Worm (Caenorhabditis elegans) whole organism, late embryonic: Measurements from ENCODE around the gene B0507.1.
A peak's percentile ranks its signal among the peaks of the same experiment; 100 is the strongest.

Source experiments
- C38D4.7 ChIP-seq: fragments of 200-800 bp; sonication (Bioruptor generic); optimal IDR thresholded peaks from 2 replicates; lab custom pipeline; 2018; ENCODE audit warnings: mild to moderate bottlenecking, missing genetic modification characterization, moderate library complexity, missing compliant biosample characterization
- K09A11.1 ChIP-seq: sonication (generic microtip); optimal IDR thresholded peaks from 2 replicates; lab custom pipeline; 2017; ENCODE audit warnings: antibody characterized with exemption, mild to moderate bottlenecking, missing genetic modification characterization, missing compliant biosample characterization; ENCODE audit not compliant: insufficient read depth
- ahr-1 ChIP-seq: sonication (generic microtip); optimal IDR thresholded peaks from 2 replicates; lab custom pipeline; 2016; ENCODE audit warnings: missing genetic modification characterization, missing compliant biosample characterization
- ama-1 ChIP-seq: fragments of 150-350 bp; optimal IDR thresholded peaks from 2 replicates; lab custom pipeline; 2014
- ceh-19 ChIP-seq: fragments of 200-800 bp; sonication (Bioruptor generic); optimal IDR thresholded peaks from 2 replicates; lab custom pipeline; 2018; ENCODE audit warnings: mild to moderate bottlenecking, missing genetic modification characterization, missing compliant biosample characterization
- ceh-24 ChIP-seq: sonication (generic microtip); optimal IDR thresholded peaks from 2 replicates; lab custom pipeline; 2016; ENCODE audit warnings: mild to moderate bottlenecking, missing genetic modification characterization, missing compliant biosample characterization
- ceh-31 ChIP-seq: sonication (generic microtip); optimal IDR thresholded peaks from 2 replicates; lab custom pipeline; 2016; ENCODE audit warnings: missing genetic modification characterization, missing compliant biosample characterization
- ceh-48 ChIP-seq: sonication (generic microtip); optimal IDR thresholded peaks from 2 replicates; lab custom pipeline; 2016; ENCODE audit warnings: missing genetic modification characterization, inconsistent platforms, missing compliant biosample characterization
- che-1 ChIP-seq: sonication (generic microtip); optimal IDR thresholded peaks from 2 replicates; lab custom pipeline; 2016; ENCODE audit warnings: mild to moderate bottlenecking, missing genetic modification characterization, missing compliant biosample characterization
- dve-1 ChIP-seq: sonication (generic microtip); optimal IDR thresholded peaks from 2 replicates; lab custom pipeline; 2017; ENCODE audit warnings: antibody characterized with exemption, mild to moderate bottlenecking, missing genetic modification characterization, missing compliant biosample characterization
- elt-2 ChIP-seq: sonication (generic microtip); optimal IDR thresholded peaks from 2 replicates; lab custom pipeline; 2016; ENCODE audit warnings: missing genetic modification reagents, missing genetic modification characterization, missing compliant biosample characterization
- elt-4 ChIP-seq: sonication (generic microtip); optimal IDR thresholded peaks from 2 replicates; lab custom pipeline; 2016; ENCODE audit warnings: missing genetic modification characterization, missing compliant biosample characterization
- ets-4 ChIP-seq: sonication (generic microtip); optimal IDR thresholded peaks from 2 replicates; lab custom pipeline; 2016; ENCODE audit warnings: missing genetic modification characterization, missing compliant biosample characterization
- fax-1 ChIP-seq: sonication (generic microtip); optimal IDR thresholded peaks from 2 replicates; lab custom pipeline; 2016; ENCODE audit warnings: missing genotype, missing genetic modification characterization, missing compliant biosample characterization
- fkh-10 ChIP-seq: fragments of 150-350 bp; optimal IDR thresholded peaks from 2 replicates; lab custom pipeline; 2014; ENCODE audit warnings: missing biosample characterization, missing genetic modification reagents, missing genetic modification characterization
- hlh-15 ChIP-seq: sonication (generic microtip); optimal IDR thresholded peaks from 2 replicates; lab custom pipeline; 2016; ENCODE audit warnings: missing genetic modification characterization, missing compliant biosample characterization
- hlh-30 ChIP-seq: sonication (generic microtip); optimal IDR thresholded peaks from 2 replicates; lab custom pipeline; 2017; ENCODE audit warnings: antibody characterized with exemption, missing genetic modification characterization, missing compliant biosample characterization; ENCODE audit not compliant: insufficient read depth
- hlh-8 ChIP-seq: sonication (generic microtip); optimal IDR thresholded peaks from 2 replicates; lab custom pipeline; 2016; ENCODE audit warnings: missing genotype, missing genetic modification characterization, missing compliant biosample characterization
- lin-11 ChIP-seq: fragments of 200-800 bp; sonication (Bioruptor generic); optimal IDR thresholded peaks from 2 replicates; lab custom pipeline; 2018; ENCODE audit warnings: mild to moderate bottlenecking, missing genetic modification characterization, missing compliant biosample characterization
- madf-2 ChIP-seq: sonication (generic microtip); optimal IDR thresholded peaks from 2 replicates; lab custom pipeline; 2017; ENCODE audit warnings: missing genetic modification characterization, missing compliant biosample characterization
- nhr-232 ChIP-seq: sonication (generic microtip); optimal IDR thresholded peaks from 2 replicates; lab custom pipeline; 2016; ENCODE audit warnings: missing genetic modification characterization, missing compliant biosample characterization
- npax-4 ChIP-seq: sonication (generic microtip); optimal IDR thresholded peaks from 2 replicates; lab custom pipeline; 2016; ENCODE audit warnings: missing genetic modification characterization, missing compliant biosample characterization
- odd-2 ChIP-seq: sonication (generic microtip); optimal IDR thresholded peaks from 2 replicates; lab custom pipeline; 2017; ENCODE audit warnings: antibody characterized with exemption, mild to moderate bottlenecking, missing genetic modification characterization, missing compliant biosample characterization
- pag-3 ChIP-seq: sonication (generic microtip); optimal IDR thresholded peaks from 2 replicates; lab custom pipeline; 2016; ENCODE audit warnings: missing compliant biosample characterization, missing genetic modification characterization, borderline replicate concordance
- pax-1 ChIP-seq: fragments of 150-350 bp; optimal IDR thresholded peaks from 2 replicates; lab custom pipeline; 2014; ENCODE audit warnings: missing biosample characterization, missing genetic modification characterization
- pha-2 ChIP-seq: sonication (generic microtip); optimal IDR thresholded peaks from 2 replicates; lab custom pipeline; 2017; ENCODE audit warnings: mild to moderate bottlenecking, missing genetic modification characterization, missing compliant biosample characterization
- rnt-1 ChIP-seq: sonication (generic microtip); optimal IDR thresholded peaks from 2 replicates; lab custom pipeline; 2016; ENCODE audit warnings: missing genetic modification characterization, missing compliant biosample characterization
- sdc-2 ChIP-seq: sonication (generic microtip); optimal IDR thresholded peaks from 2 replicates; lab custom pipeline; 2016; ENCODE audit warnings: missing genotype, missing genetic modification characterization, missing compliant biosample characterization
- syd-9 ChIP-seq: sonication (generic microtip); optimal IDR thresholded peaks from 2 replicates; lab custom pipeline; 2016; ENCODE audit warnings: mild to moderate bottlenecking, missing genetic modification characterization, moderate library complexity, missing compliant biosample characterization
- tbx-2 ChIP-seq: sonication (generic microtip); optimal IDR thresholded peaks from 2 replicates; lab custom pipeline; 2016; ENCODE audit warnings: missing genetic modification characterization, missing compliant biosample characterization
- unc-3 ChIP-seq, 2 experiments: fragments of 200-800 bp in 1 of 2; sonication (Bioruptor generic) in 1 of 2; sonication (generic microtip) in 1 of 2; conservative IDR thresholded peaks in 1 of 2; optimal IDR thresholded peaks in 1 of 2; 2 replicates each; pipeline versions ENCODE4 v1.3.6 to Lab custom; 2016 to 2022; ENCODE audit warnings: missing compliant biosample characterization in 2 of 2, missing genetic modification characterization in 2 of 2, missing genetic modification reagents in 1 of 2
- unc-42 ChIP-seq: sonication (generic microtip); optimal IDR thresholded peaks from 2 replicates; lab custom pipeline; 2016; ENCODE audit warnings: missing genotype, missing genetic modification characterization, missing compliant biosample characterization
- unc-55 ChIP-seq: sonication (generic microtip); optimal IDR thresholded peaks from 2 replicates; lab custom pipeline; 2017; ENCODE audit warnings: missing biosample characterization, missing genetic modification reagents, missing genetic modification characterization

Gene B0507.1

DNA sequence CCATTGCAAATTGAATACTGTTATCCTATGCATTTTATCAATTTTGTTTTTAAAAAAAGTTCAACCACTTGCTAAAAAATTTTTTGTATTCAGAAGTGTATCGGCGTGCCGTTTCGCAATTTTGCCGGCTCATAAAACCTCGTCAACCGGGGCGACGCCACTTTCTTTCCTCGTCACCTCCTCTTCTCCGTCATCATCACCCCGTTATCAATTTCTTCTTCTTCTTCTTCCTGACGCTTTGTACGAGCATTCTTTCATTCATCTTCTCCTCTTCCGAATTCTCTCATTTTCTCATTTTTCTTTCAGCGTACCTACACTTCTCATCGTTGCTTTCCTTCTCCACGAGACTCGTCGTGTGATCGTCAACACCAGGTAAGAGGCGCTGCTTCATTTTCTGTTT, 9.9 kb downstream of the B0507.1 start, which contains the start of gene sup-37:
sup-37 (plus strand) TSS at position 301 of the 400 bp plus-strand sequence.
- TF ChIP-seq pax-1 (no peak), fkh-10 (GFP tag; lab: Kevin White, UChicago) (no peak), C38D4.7 (GFP tag; lab: Kevin White, UChicago) (no peak), madf-2 (tag; lab: Kevin White, UChicago) (no peak), tbx-2 (no peak), nhr-232 (tag; lab: Kevin White, UChicago) (no peak), hlh-15 (tag; lab: Kevin White, UChicago) (no peak), pag-3 (tag; lab: Kevin White, UChicago) (no peak), ets-4 (tag; lab: Kevin White, UChicago) (no peak), unc-3 (GFP tag; conservative IDR thresholded peaks at IDR 0.05; lab: Robert Waterston, UW) (no peak), unc-3 (tag; optimal IDR thresholded peaks at IDR 0.05; lab: Kevin White, UChicago) (no peak)

ce11 chrV:8789345-8789744, 13.0 kb downstream of the B0507.1 start:
- no peak for TF ChIP-seq K09A11.1 (tag; lab: Kevin White, UChicago)
- no peak for TF ChIP-seq dve-1
- no peak for TF ChIP-seq ceh-19 (GFP tag; lab: Kevin White, UChicago)
- TF ChIP-seq pha-2 (tag; lab: Kevin White, UChicago) = no peak
- no peak for TF ChIP-seq lin-11 (tag; lab: Kevin White, UChicago)
- no peak for TF ChIP-seq unc-3 (GFP tag; conservative IDR thresholded peaks at IDR 0.05; lab: Robert Waterston, UW)
- TF ChIP-seq unc-3 (tag; optimal IDR thresholded peaks at IDR 0.05; lab: Kevin White, UChicago) = no peak
- no peak for TF ChIP-seq ahr-1 (tag; lab: Kevin White, UChicago)
- TF ChIP-seq fax-1 (tag; lab: Kevin White, UChicago) = no peak
- TF ChIP-seq sdc-2 (tag; lab: Kevin White, UChicago) = no peak
- TF ChIP-seq elt-4 (tag; lab: Kevin White, UChicago) = no peak

ce11 chrV:8792814-8793213, 16.4 kb downstream of the B0507.1 start:
- peak; percentile 42 for TF ChIP-seq ama-1 (lab: Kevin White, UChicago)
- TF ChIP-seq npax-4 = no peak

ce11 chrV:8795499-8795898, 19.1 kb downstream of the B0507.1 start:
- no peak for TF ChIP-seq C38D4.7 (GFP tag; lab: Kevin White, UChicago)
- TF ChIP-seq elt-2 = peak; percentile 27
- TF ChIP-seq hlh-30 (tag; lab: Kevin White, UChicago) = no peak
- TF ChIP-seq ceh-24 (tag; lab: Kevin White, UChicago) = no peak
- TF ChIP-seq unc-55 (GFP tag; lab: Kevin White, UChicago) = no peak
- no peak for TF ChIP-seq hlh-8
- no peak for TF ChIP-seq che-1 (tag; lab: Kevin White, UChicago)

DNA sequence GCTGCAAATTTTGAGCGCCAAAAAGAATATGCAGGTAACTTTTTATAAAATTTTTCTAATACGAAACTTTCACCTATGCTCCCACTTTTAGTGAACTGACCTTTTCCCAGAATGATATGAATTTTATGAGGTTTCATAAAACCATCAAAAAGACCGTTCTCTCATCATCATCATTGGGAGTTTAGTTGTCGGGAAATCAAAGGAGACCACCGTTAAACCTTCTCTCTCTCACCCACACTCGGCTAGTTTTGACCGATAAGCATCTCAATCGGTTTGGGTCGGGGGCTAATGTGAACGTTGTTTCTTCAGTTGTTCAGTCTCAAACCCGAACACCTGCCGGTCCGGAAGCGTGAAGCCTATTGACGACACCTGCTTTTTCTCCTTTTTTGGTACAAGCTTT, 19.9 kb downstream of the B0507.1 start:
- TF ChIP-seq ceh-48 (tag; lab: Kevin White, UChicago) (no peak), odd-2 (tag; lab: Kevin White, UChicago) (no peak), fax-1 (tag; lab: Kevin White, UChicago) (no peak), rnt-1 (tag; lab: Kevin White, UChicago) (no peak), syd-9 (tag; lab: Kevin White, UChicago) (no peak), unc-42 (no peak)

- peak; percentile 49 for TF ChIP-seq ceh-31 (tag; lab: Kevin White, UChicago)
- no peak for TF ChIP-seq npax-4
- TF ChIP-seq, all 69 proteins: peak for 1
Observed at ce11 chrV:8796889-8797288, 20.5 kb downstream of the B0507.1 start.
